Fruit fly (Drosophila melanogaster): ENCODE measurements around the gene CG3857.

CG3857 gene

DNA sequence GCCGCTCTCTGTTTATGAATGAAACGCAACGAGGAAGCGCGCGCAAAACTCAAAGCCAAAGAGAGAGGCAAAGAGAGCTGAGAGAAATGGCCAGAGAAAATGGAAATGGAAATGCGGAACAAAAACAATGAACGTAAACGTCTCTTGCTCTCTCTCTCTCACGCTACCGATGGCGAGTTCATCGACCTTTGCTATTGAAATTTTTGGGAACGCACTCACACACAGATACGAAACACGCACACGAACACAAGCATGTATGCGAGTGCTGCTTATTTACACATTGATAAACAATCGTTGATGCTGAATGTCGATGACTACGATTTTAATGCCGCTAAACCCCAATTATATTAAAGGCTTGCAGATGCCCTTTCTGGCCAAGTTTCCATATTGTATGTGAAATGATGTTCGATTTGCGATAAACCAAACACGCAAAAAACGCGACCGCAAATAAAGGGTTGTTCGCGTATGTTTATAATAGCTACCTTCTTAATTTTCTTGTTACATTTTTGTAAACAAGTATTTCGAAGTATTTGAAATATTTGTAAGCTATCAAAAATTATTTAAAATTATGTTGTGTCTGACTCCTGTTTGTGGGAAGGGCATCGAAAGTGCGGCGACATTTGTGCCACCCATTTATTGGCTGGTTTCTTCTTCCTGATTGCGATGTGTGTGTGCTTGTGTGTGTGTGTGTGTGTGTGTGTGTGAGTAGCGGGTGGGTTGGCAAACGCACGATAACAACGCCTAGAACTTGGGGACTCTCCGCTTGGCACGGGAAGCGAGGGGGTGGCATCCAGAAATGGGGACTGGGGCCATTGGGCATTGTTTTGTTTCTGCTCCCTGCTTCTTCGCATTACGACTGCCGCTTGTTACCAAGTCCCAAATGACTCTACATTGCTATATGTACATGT, 3.8 kb upstream of the CG3857 start (continued):
- peak; percentile 66 for TF ChIP-seq CG2875 (GFP tag; optimal IDR thresholded peaks at IDR 0.05)
- peak; percentile 51 for TF ChIP-seq CG18011 (GFP tag; optimal IDR thresholded peaks at IDR 0.05)
- peak; percentile 69 for TF ChIP-seq run (tag; optimal IDR thresholded peaks at IDR 0.05)
- no peak for TF ChIP-seq Dref (GFP tag; IDR thresholded peaks at IDR 0.05)
- no peak for TF ChIP-seq CG13894 (tag; optimal IDR thresholded peaks at IDR 0.05)
- TF ChIP-seq CG14014 (GFP tag; IDR thresholded peaks at IDR 0.05) = no peak; the same call in 1 of the 2 replicates
- TF ChIP-seq row (GFP tag; IDR thresholded peaks at IDR 0.05) = peak; percentile 72
- peak; percentile 42 for TF ChIP-seq dm (GFP tag; optimal IDR thresholded peaks at IDR 0.05)
- TF ChIP-seq fd3F (GFP tag; optimal IDR thresholded peaks at IDR 0.05) = peak; percentile 47
- TF ChIP-seq CG9437 (GFP tag; optimal IDR thresholded peaks at IDR 0.05) = peak; percentile 67
- TF ChIP-seq Drgx (GFP tag; IDR thresholded peaks at IDR 0.05) = no peak
- TF ChIP-seq Hmr (GFP tag; optimal IDR thresholded peaks at IDR 0.05) = peak; percentile 76
- peak; percentile 95 for TF ChIP-seq sens (GFP tag)
- peak; percentile 93 for TF ChIP-seq Ets65A (GFP tag)
- TF ChIP-seq z (GFP tag; IDR thresholded peaks at IDR 0.05) = no peak
- TF ChIP-seq CG42726 (GFP tag; IDR thresholded peaks at IDR 0.05; ENCODE audit: partially characterized antibody) = no peak
- no peak for TF ChIP-seq CG4360 (GFP tag; IDR thresholded peaks at IDR 0.05)
- peak; percentile 35 for TF ChIP-seq BtbVII (GFP tag; optimal IDR thresholded peaks at IDR 0.05)
- no peak for TF ChIP-seq CG16813 (GFP tag; IDR thresholded peaks at IDR 0.05; ENCODE audit: partially characterized antibody)
- TF ChIP-seq Hr3 (GFP tag; optimal IDR thresholded peaks at IDR 0.05) = peak; percentile 48
- peak; percentile 47; the same call in 2 of the 3 replicates for TF ChIP-seq croc (GFP tag; conservative IDR thresholded peaks at IDR 0.05)
- TF ChIP-seq CG18619 (GFP tag; optimal IDR thresholded peaks at IDR 0.05) = peak; percentile 72
- peak; percentile 89 for TF ChIP-seq cg (GFP tag; optimal IDR thresholded peaks at IDR 0.05)
- no peak for TF ChIP-seq Bgb (GFP tag; IDR thresholded peaks at IDR 0.05; ENCODE audit: partially characterized antibody)
- TF ChIP-seq CG6254 (GFP tag; optimal IDR thresholded peaks at IDR 0.05) = peak; percentile 48
- peak; percentile 63 for TF ChIP-seq Hsf (GFP tag; optimal IDR thresholded peaks at IDR 0.05)
- peak; percentile 72 for TF ChIP-seq unpg (GFP tag; optimal IDR thresholded peaks at IDR 0.05)
- TF ChIP-seq HLH4C (GFP tag; IDR thresholded peaks at IDR 0.05; ENCODE audit: partially characterized antibody) = no peak
- no peak for TF ChIP-seq Lpt (GFP tag; optimal IDR thresholded peaks at IDR 0.05)
- TF ChIP-seq peb (GFP tag; IDR thresholded peaks at IDR 0.05) = no peak
- TF ChIP-seq NFAT (GFP tag; IDR thresholded peaks at IDR 0.05) = no peak
- TF ChIP-seq Sox102F (GFP tag; optimal IDR thresholded peaks at IDR 0.05) = peak; percentile 78
- peak; percentile 59 for TF ChIP-seq crc (GFP tag; optimal IDR thresholded peaks at IDR 0.05)
- 0 out of 3 replicates have a peak, but pooled peaks have one; percentile 32 for TF ChIP-seq zen2 (GFP tag; IDR thresholded peaks at IDR 0.05; ENCODE audit: partially characterized antibody)
- TF ChIP-seq CrebB (tag; optimal IDR thresholded peaks at IDR 0.05) = peak; percentile 34
- TF ChIP-seq bab2 (GFP tag; optimal IDR thresholded peaks at IDR 0.05) = peak; percentile 67
- peak; percentile 53 for TF ChIP-seq tin (GFP tag; optimal IDR thresholded peaks at IDR 0.05)
- no peak for TF ChIP-seq CG32772 (GFP tag; IDR thresholded peaks at IDR 0.05)
- TF ChIP-seq ci (GFP tag; IDR thresholded peaks at IDR 0.05) = 0 out of 3 replicates have a peak, but pooled peaks have one; percentile 26
- no peak for TF ChIP-seq gsb (GFP tag; IDR thresholded peaks at IDR 0.05)
- peak; percentile 39; the same call in 1 of the 2 replicates for TF ChIP-seq E2f1 (GFP tag; IDR thresholded peaks at IDR 0.05)
- TF ChIP-seq CG10543 (GFP tag; optimal IDR thresholded peaks at IDR 0.05) = peak; percentile 52
- TF ChIP-seq CG12299 (tag; optimal IDR thresholded peaks at IDR 0.05) = peak; percentile 63
- peak; percentile 86 for TF ChIP-seq CG2678 (tag; optimal IDR thresholded peaks at IDR 0.05)
- TF ChIP-seq lbe (GFP tag; optimal IDR thresholded peaks at IDR 0.05) = peak; percentile 65
- no peak for TF ChIP-seq CG31365 (tag; optimal IDR thresholded peaks at IDR 0.05)
- TF ChIP-seq CG2120 (GFP tag; optimal IDR thresholded peaks at IDR 0.05) = peak; percentile 82
- no peak for TF ChIP-seq jigr1 (GFP tag; IDR thresholded peaks at IDR 0.05)
- peak; percentile 36 for TF ChIP-seq Mad (GFP tag; optimal IDR thresholded peaks at IDR 0.05)

Data from whole organism, embryonic.